Worm (Caenorhabditis elegans) whole organism, L3 larva: Measurements from ENCODE around the gene T11F8.12.

Source experiments
- elt-3 ChIP-seq, 3 experiments: fragments of 150-350 bp in 1 of 3; sonication (generic microtip) in 2 of 3; optimal IDR thresholded peaks; 2 replicates in 2 of 3; 4 replicates in 1 of 3; lab custom pipeline; 2014 to 2017; ENCODE audit warnings: missing biosample characterization in 3 of 3, missing genetic modification characterization in 3 of 3
- mdl-1 ChIP-seq: fragments of 150-350 bp; optimal IDR thresholded peaks from 2 replicates; lab custom pipeline; 2014; ENCODE audit warnings: missing biosample characterization, missing genetic modification characterization
- sea-2 ChIP-seq: fragments of 150-350 bp; sonication (generic microtip); optimal IDR thresholded peaks from 4 replicates; lab custom pipeline; 2014; ENCODE audit warnings: missing biosample characterization, missing genetic modification reagents, missing genetic modification characterization
- unc-39 ChIP-seq: sonication (generic microtip); optimal IDR thresholded peaks from 4 replicates; lab custom pipeline; 2017; ENCODE audit warnings: missing biosample characterization, missing genetic modification characterization
- ztf-11 ChIP-seq: fragments of 150-350 bp; optimal IDR thresholded peaks from 2 replicates; lab custom pipeline; 2014; ENCODE audit warnings: missing biosample characterization, missing genetic modification characterization

ce11 chrIV:5526711-5527383 is 44.7 kb upstream of the T11F8.12 start:
- TF ChIP-seq ztf-11, result no peak
- no peak for TF ChIP-seq unc-39
- TF ChIP-seq elt-3 (tag; optimal IDR thresholded peaks at IDR 0.05; lab: Kevin White, UChicago), result no peak
- TF ChIP-seq mdl-1 (tag; lab: Kevin White, UChicago), result no peak
- TF ChIP-seq sea-2 (GFP tag; lab: Kevin White, UChicago), result no peak
